Fruit fly (Drosophila melanogaster): ENCODE measurements around the gene CG13318.

Gene CG13318

dm6 chr3R:8814029-8814647 lies 41.6 kb upstream of the CG13318 start (continued):
- no peak for TF ChIP-seq Drgx (GFP tag; IDR thresholded peaks at IDR 0.05)
- TF ChIP-seq ash1 (GFP tag; optimal IDR thresholded peaks at IDR 0.05) = no peak
- TF ChIP-seq HHEX (GFP tag; optimal IDR thresholded peaks at IDR 0.05) = no peak
- 0 out of 2 replicates have a peak, but pooled peaks have one; percentile 18 for TF ChIP-seq CG9932 (GFP tag; IDR thresholded peaks at IDR 0.05)
- no peak for TF ChIP-seq CG10274 (GFP tag; optimal IDR thresholded peaks at IDR 0.05)
- no peak for TF ChIP-seq Mes4 (GFP tag; optimal IDR thresholded peaks at IDR 0.05)
- no peak for TF ChIP-seq nerfin-2 (GFP tag; IDR thresholded peaks at IDR 0.05; ENCODE audit: partially characterized antibody)
- TF ChIP-seq CG10979 (tag; optimal IDR thresholded peaks at IDR 0.05) = no peak
- no peak for TF ChIP-seq Pdp1 (GFP tag; optimal IDR thresholded peaks at IDR 0.05)
- no peak for TF ChIP-seq CG32767 (GFP tag; IDR thresholded peaks at IDR 0.05)
- no peak for TF ChIP-seq CG5953 (GFP tag; IDR thresholded peaks at IDR 0.05)
- TF ChIP-seq disco-r (GFP tag; optimal IDR thresholded peaks at IDR 0.05) = no peak
- peak; percentile 20 for TF ChIP-seq bigmax (GFP tag; optimal IDR thresholded peaks at IDR 0.05)
- TF ChIP-seq Side (GFP tag; optimal IDR thresholded peaks at IDR 0.05) = no peak
- peak; percentile 48 for TF ChIP-seq CG18599 (GFP tag; optimal IDR thresholded peaks at IDR 0.05)
- no peak for TF ChIP-seq Hand (GFP tag; optimal IDR thresholded peaks at IDR 0.05)
- TF ChIP-seq CG15514 (GFP tag; optimal IDR thresholded peaks at IDR 0.05) = no peak
- TF ChIP-seq hkb (optimal IDR thresholded peaks at IDR 0.05) = no peak
- peak; percentile 49; the same call in 1 of the 2 replicates for TF ChIP-seq hkb (GFP tag; IDR thresholded peaks at IDR 0.05)
- no peak for TF ChIP-seq CG33213 (GFP tag; optimal IDR thresholded peaks at IDR 0.05)
- no peak for TF ChIP-seq dmrt11E (tag; optimal IDR thresholded peaks at IDR 0.05)
- TF ChIP-seq CG17361 (GFP tag; IDR thresholded peaks at IDR 0.05) = no peak
- TF ChIP-seq CG12391 (tag; optimal IDR thresholded peaks at IDR 0.05) = no peak
- no peak for TF ChIP-seq Sry-β (GFP tag; optimal IDR thresholded peaks at IDR 0.05)
- no peak for TF ChIP-seq CG3065 (GFP tag; optimal IDR thresholded peaks at IDR 0.05)
- peak; percentile 7; the same call in 1 of the 2 replicates for TF ChIP-seq Rfx (GFP tag; IDR thresholded peaks at IDR 0.05)
- TF ChIP-seq usp (GFP tag; optimal IDR thresholded peaks at IDR 0.05) = no peak
- TF ChIP-seq lab (GFP tag; optimal IDR thresholded peaks at IDR 0.05) = peak; percentile 36
- no peak for TF ChIP-seq CG6689 (GFP tag; IDR thresholded peaks at IDR 0.05)
- TF ChIP-seq twi (tag; optimal IDR thresholded peaks at IDR 0.05) = peak; percentile 82
- no peak for TF ChIP-seq CG16815 (GFP tag; optimal IDR thresholded peaks at IDR 0.05)
- no peak for TF ChIP-seq CG30020 (tag; optimal IDR thresholded peaks at IDR 0.05)
- TF ChIP-seq lola (GFP tag; optimal IDR thresholded peaks at IDR 0.05) = no peak
- TF ChIP-seq nerfin-1 (tag; optimal IDR thresholded peaks at IDR 0.05) = no peak
- peak; percentile 72 for TF ChIP-seq CG34376 (GFP tag; optimal IDR thresholded peaks at IDR 0.05)
- TF ChIP-seq CG9817 (tag; optimal IDR thresholded peaks at IDR 0.05) = no peak
- TF ChIP-seq zfh1 (GFP tag; IDR thresholded peaks at IDR 0.05) = 0 out of 3 replicates have a peak, but pooled peaks have one; percentile 23
- no peak for TF ChIP-seq pan (optimal IDR thresholded peaks at IDR 0.05)
- TF ChIP-seq pan (GFP tag; optimal IDR thresholded peaks at IDR 0.05 in 1 of 2, IDR thresholded peaks at IDR 0.05 in 1 of 2) = no peak
- no peak for TF ChIP-seq gfzf (GFP tag; optimal IDR thresholded peaks at IDR 0.05)
- no peak for TF ChIP-seq Rx (GFP tag; IDR thresholded peaks at IDR 0.05)
- no peak for TF ChIP-seq lbe (GFP tag; optimal IDR thresholded peaks at IDR 0.05)
- TF ChIP-seq sens (GFP tag) = peak; percentile 8
- peak; percentile 13 for TF ChIP-seq Fer3 (tag; optimal IDR thresholded peaks at IDR 0.05)
- TF ChIP-seq CG2875 (GFP tag; optimal IDR thresholded peaks at IDR 0.05) = no peak
- no peak for TF ChIP-seq row (GFP tag; IDR thresholded peaks at IDR 0.05)
- no peak for TF ChIP-seq ase (GFP tag; IDR thresholded peaks at IDR 0.05)
- TF ChIP-seq grn (GFP tag; optimal IDR thresholded peaks at IDR 0.05) = no peak
- no peak for TF ChIP-seq ken (GFP tag; IDR thresholded peaks at IDR 0.05)
- 0 out of 2 replicates have a peak, but pooled peaks have one; percentile 46 for TF ChIP-seq chm (GFP tag; IDR thresholded peaks at IDR 0.05)

Data from whole organism, embryonic.